Fruit fly (Drosophila melanogaster): ENCODE results near the gene SP1173.

SP1173 gene

dm6 chr3L:6708995-6709606, 5.8 kb upstream of the SP1173 start (continued):
- TF ChIP-seq CG9705 (GFP tag; optimal IDR thresholded peaks at IDR 0.05) (peak; percentile 75), br (GFP tag; optimal IDR thresholded peaks at IDR 0.05) (peak; percentile 73), h (GFP tag; optimal IDR thresholded peaks at IDR 0.05) (peak; percentile 62), psq (GFP tag; optimal IDR thresholded peaks at IDR 0.05) (peak; percentile 22)

- TF ChIP-seq br (GFP tag; optimal IDR thresholded peaks at IDR 0.05) (peak; percentile 10), ey (GFP tag; optimal IDR thresholded peaks at IDR 0.05) (no peak)
These were observed 3.6 kb upstream of the SP1173 start for dm6 chr3L:6706723-6707591.

- no peak for TF ChIP-seq ey (GFP tag; optimal IDR thresholded peaks at IDR 0.05)
- no peak for TF ChIP-seq brk (GFP tag; optimal IDR thresholded peaks at IDR 0.05)
- TF ChIP-seq Hnf4 (GFP tag; optimal IDR thresholded peaks at IDR 0.05) = no peak
- no peak for TF ChIP-seq woc (GFP tag; optimal IDR thresholded peaks at IDR 0.05)
These were observed 2.5 kb upstream of the SP1173 start for dm6 chr3L:6705865-6706264.

- TF ChIP-seq tai (GFP tag; optimal IDR thresholded peaks at IDR 0.05) (no peak), dl (GFP tag; optimal IDR thresholded peaks at IDR 0.05; ENCODE audit: insufficient read depth in 1 of 2, partially characterized antibody in 2 of 2) (no peak), Vsx2 (GFP tag; optimal IDR thresholded peaks at IDR 0.05; ENCODE audit: partially characterized antibody) (no peak), Mio (GFP tag; optimal IDR thresholded peaks at IDR 0.05) (no peak), Sp1 (GFP tag; optimal IDR thresholded peaks at IDR 0.05) (no peak), Hnf4 (GFP tag; optimal IDR thresholded peaks at IDR 0.05) (no peak), psq (GFP tag; optimal IDR thresholded peaks at IDR 0.05) (no peak), rgr (GFP tag; optimal IDR thresholded peaks at IDR 0.05) (no peak), Hr78 (GFP tag; optimal IDR thresholded peaks at IDR 0.05) (no peak), woc (GFP tag; optimal IDR thresholded peaks at IDR 0.05) (no peak), jim (GFP tag; optimal IDR thresholded peaks at IDR 0.05) (no peak), sv (GFP tag; optimal IDR thresholded peaks at IDR 0.05) (no peak), dsf (GFP tag; optimal IDR thresholded peaks at IDR 0.05; ENCODE audit: borderline replicate concordance) (no peak), Rel (GFP tag; optimal IDR thresholded peaks at IDR 0.05) (no peak), Rel (tag; optimal IDR thresholded peaks at IDR 0.05) (no peak), GATAd (GFP tag; optimal IDR thresholded peaks at IDR 0.05) (no peak), N (GFP tag; optimal IDR thresholded peaks at IDR 0.05) (no peak), ey (GFP tag; optimal IDR thresholded peaks at IDR 0.05) (no peak), CG32264 (GFP tag; optimal IDR thresholded peaks at IDR 0.05) (no peak), HLH106 (tag; optimal IDR thresholded peaks at IDR 0.05) (no peak)
These were observed 1.2 kb upstream of the SP1173 start, which contains the start of gene CG8519 for dm6 chr3L:6704468-6705056. Gene CG8519 (plus strand): TSS chr3L:6704860.

- no peak for TF ChIP-seq CG32264 (GFP tag; optimal IDR thresholded peaks at IDR 0.05)
- TF ChIP-seq GATAd (GFP tag; optimal IDR thresholded peaks at IDR 0.05) = no peak
- no peak for TF ChIP-seq Abd-B (GFP tag; optimal IDR thresholded peaks at IDR 0.05)
- no peak for TF ChIP-seq Vsx2 (GFP tag; optimal IDR thresholded peaks at IDR 0.05; ENCODE audit: partially characterized antibody)
- no peak for TF ChIP-seq br (GFP tag; optimal IDR thresholded peaks at IDR 0.05)
- TF ChIP-seq psq (GFP tag; optimal IDR thresholded peaks at IDR 0.05) = no peak
- no peak for TF ChIP-seq Dif (GFP tag; optimal IDR thresholded peaks at IDR 0.05; ENCODE audit: partially characterized antibody)
- TF ChIP-seq Myc (optimal IDR thresholded peaks at IDR 0.05) = no peak
- TF ChIP-seq lola (GFP tag; optimal IDR thresholded peaks at IDR 0.05) = no peak
- TF ChIP-seq foxo (GFP tag; optimal IDR thresholded peaks at IDR 0.05) = no peak
- TF ChIP-seq CrebA (GFP tag; optimal IDR thresholded peaks at IDR 0.05; ENCODE audit: borderline replicate concordance) = no peak
- no peak for TF ChIP-seq Rel (GFP tag; optimal IDR thresholded peaks at IDR 0.05)
- no peak for TF ChIP-seq Rel (tag; optimal IDR thresholded peaks at IDR 0.05)
- TF ChIP-seq ey (GFP tag; optimal IDR thresholded peaks at IDR 0.05) = no peak
- TF ChIP-seq brk (GFP tag; optimal IDR thresholded peaks at IDR 0.05) = no peak
These were observed 2.3 kb downstream of the SP1173 start for dm6 chr3L:6700962-6701477.
